Fruit fly (Drosophila melanogaster) whole organism, wandering third instar larva: ENCODE results near the gene CG7800.

Experiments used
- Abd-B ChIP-seq: fragments of >200 bp; optimal IDR thresholded peaks from 2 replicates; lab custom pipeline; 2017; ENCODE audit warnings: missing biosample characterization, missing genetic modification characterization
- CG32264 ChIP-seq: fragments of 200-800 bp; sonication (Bioruptor generic); optimal IDR thresholded peaks from 2 replicates; lab custom pipeline; 2016; ENCODE audit warnings: missing biosample characterization, missing genetic modification characterization
- CG9705 ChIP-seq: fragments of 200-800 bp; sonication (Bioruptor generic); optimal IDR thresholded peaks from 2 replicates; lab custom pipeline; 2018; ENCODE audit warnings: missing biosample characterization, mild to moderate bottlenecking, missing genetic modification characterization
- CrebA ChIP-seq: fragments of 200-800 bp; sonication (Bioruptor generic); optimal IDR thresholded peaks from 2 replicates; lab custom pipeline; 2016; ENCODE audit warnings: missing biosample characterization, mild to moderate bottlenecking, missing genetic modification characterization, borderline replicate concordance
- Dfd ChIP-seq: fragments of >200 bp; optimal IDR thresholded peaks from 2 replicates; lab custom pipeline; 2017; ENCODE audit warnings: missing biosample characterization, missing genetic modification characterization
- Dif ChIP-seq: fragments of 200-275, 200-300 bp; sonication (Bioruptor generic); optimal IDR thresholded peaks from 2 replicates; lab custom pipeline; 2018; ENCODE audit warnings: missing biosample characterization, missing genetic modification characterization; ENCODE audit not compliant: partially characterized antibody
- GATAd ChIP-seq: sonication (Bioruptor generic); optimal IDR thresholded peaks from 2 replicates; lab custom pipeline; 2016; ENCODE audit warnings: missing biosample characterization, missing genetic modification characterization
- HLH106 ChIP-seq: fragments of 200-800 bp; optimal IDR thresholded peaks from 3 replicates; lab custom pipeline; 2019; ENCODE audit warnings: missing biosample characterization, mild to moderate bottlenecking, missing genetic modification characterization, moderate library complexity
- Hnf4 ChIP-seq: fragments of 200-800 bp; sonication (Bioruptor generic); optimal IDR thresholded peaks from 2 replicates; lab custom pipeline; 2016; ENCODE audit warnings: missing biosample characterization, mild to moderate bottlenecking, missing genetic modification characterization
- Hr78 ChIP-seq: fragments of >200 bp; optimal IDR thresholded peaks from 2 replicates; lab custom pipeline; 2017; ENCODE audit warnings: missing biosample characterization, missing genetic modification characterization
- Hr83 ChIP-seq: fragments of 200-300 bp; sonication (Bioruptor generic); optimal IDR thresholded peaks from 2 replicates; lab custom pipeline; 2016; ENCODE audit warnings: missing biosample characterization, mild to moderate bottlenecking, missing genetic modification characterization, moderate library complexity; ENCODE audit not compliant: poor library complexity, severe bottlenecking
- Jra ChIP-seq: sonication (Bioruptor generic); optimal IDR thresholded peaks from 2 replicates; lab custom pipeline; 2016; ENCODE audit warnings: missing biosample characterization, missing genetic modification characterization
- Myc ChIP-seq: fragments of >200 bp; optimal IDR thresholded peaks from 2 replicates; lab custom pipeline; 2017
- N ChIP-seq: fragments of >200 bp; optimal IDR thresholded peaks from 2 replicates; lab custom pipeline; 2018; ENCODE audit warnings: missing biosample characterization, missing external identifiers, missing genetic modification characterization
- OdsH ChIP-seq: fragments of 200-800 bp; sonication (Bioruptor generic); optimal IDR thresholded peaks from 2 replicates; lab custom pipeline; 2016; ENCODE audit warnings: missing biosample characterization, mild to moderate bottlenecking, missing genetic modification characterization
- Rel ChIP-seq, 2 experiments: fragments of 200-800 bp; sonication (Bioruptor generic) in 1 of 2; optimal IDR thresholded peaks; 2 replicates in 1 of 2; 3 replicates in 1 of 2; lab custom pipeline; 2016 to 2019; ENCODE audit warnings: mild to moderate bottlenecking in 2 of 2, missing biosample characterization in 2 of 2, missing genetic modification characterization in 2 of 2, moderate library complexity in 1 of 2
- Sp1 ChIP-seq: fragments of 200-800 bp; sonication (Bioruptor generic); optimal IDR thresholded peaks from 3 replicates; lab custom pipeline; 2019; ENCODE audit warnings: missing biosample characterization, mild to moderate bottlenecking, missing genetic modification characterization, moderate library complexity
- Vsx2 ChIP-seq: fragments of 200-300, 225-300 bp; sonication (Bioruptor generic); optimal IDR thresholded peaks from 2 replicates; lab custom pipeline; 2018; ENCODE audit warnings: missing biosample characterization, missing genetic modification characterization; ENCODE audit not compliant: partially characterized antibody
- br ChIP-seq: fragments of 200-800 bp; sonication (Bioruptor generic); optimal IDR thresholded peaks from 2 replicates; lab custom pipeline; 2016; ENCODE audit warnings: missing biosample characterization, missing genetic modification characterization
- brk ChIP-seq: fragments of 200-800 bp; sonication (Bioruptor generic); optimal IDR thresholded peaks from 2 replicates; lab custom pipeline; 2016; ENCODE audit warnings: missing biosample characterization, mild to moderate bottlenecking, missing genetic modification characterization
- dl ChIP-seq, 2 experiments: fragments of 175-275, 200-275 bp in 1 of 2; fragments of 200-275 bp in 1 of 2; sonication (Bioruptor generic); optimal IDR thresholded peaks; lab custom pipeline; 2018; ENCODE audit warnings: mild to moderate bottlenecking in 2 of 2, missing biosample characterization in 2 of 2, missing genetic modification characterization in 2 of 2, moderate library complexity in 2 of 2; ENCODE audit not compliant: partially characterized antibody in 2 of 2, insufficient read depth in 1 of 2
- dmrt93B ChIP-seq: fragments of 200-800 bp; sonication (Bioruptor generic); optimal IDR thresholded peaks from 2 replicates; lab custom pipeline; 2018; ENCODE audit warnings: missing biosample characterization, mild to moderate bottlenecking, missing genetic modification characterization
- dsf ChIP-seq: sonication (Bioruptor generic); optimal IDR thresholded peaks from 2 replicates; lab custom pipeline; 2016; ENCODE audit warnings: missing biosample characterization, missing genetic modification characterization, borderline replicate concordance
- ey ChIP-seq: fragments of 200-800 bp; sonication (Bioruptor generic); optimal IDR thresholded peaks from 2 replicates; lab custom pipeline; 2016; ENCODE audit warnings: missing biosample characterization, missing genetic modification characterization
- foxo ChIP-seq, 2 experiments: fragments of 200-800 bp; sonication (Bioruptor generic); optimal IDR thresholded peaks; 2 replicates in 1 of 2; 3 replicates in 1 of 2; lab custom pipeline; 2016 to 2017; ENCODE audit warnings: missing biosample characterization in 2 of 2, missing genetic modification characterization in 2 of 2
- fru ChIP-seq: fragments of 200-800 bp; sonication (Bioruptor generic); optimal IDR thresholded peaks from 3 replicates; lab custom pipeline; 2016; ENCODE audit warnings: missing biosample characterization, mild to moderate bottlenecking, missing genetic modification characterization
- h ChIP-seq: fragments of 200-800 bp; sonication (Bioruptor generic); optimal IDR thresholded peaks from 3 replicates; lab custom pipeline; 2016; ENCODE audit warnings: missing biosample characterization, mild to moderate bottlenecking, missing genetic modification characterization
- jim ChIP-seq: fragments of 175-275, 200-325 bp; sonication (Bioruptor generic); optimal IDR thresholded peaks from 2 replicates; lab custom pipeline; 2016; ENCODE audit warnings: missing biosample characterization, mild to moderate bottlenecking, missing genetic modification characterization
- pan ChIP-seq: fragments of >200 bp; optimal IDR thresholded peaks from 2 replicates; lab custom pipeline; 2017
- psq ChIP-seq: fragments of 200-800 bp; sonication (Bioruptor generic); optimal IDR thresholded peaks from 3 replicates; lab custom pipeline; 2017; ENCODE audit warnings: missing biosample characterization, mild to moderate bottlenecking, missing genetic modification characterization, moderate library complexity
- rgr ChIP-seq: fragments of 200-800 bp; sonication (Bioruptor generic); optimal IDR thresholded peaks from 3 replicates; lab custom pipeline; 2016; ENCODE audit warnings: missing biosample characterization, mild to moderate bottlenecking, missing genetic modification characterization
- sage ChIP-seq: fragments of 200-800 bp; sonication (Bioruptor generic); optimal IDR thresholded peaks from 2 replicates; lab custom pipeline; 2016; ENCODE audit warnings: missing biosample characterization, mild to moderate bottlenecking, missing genetic modification characterization
- sv ChIP-seq: fragments of 200-800 bp; sonication (Bioruptor generic); optimal IDR thresholded peaks from 3 replicates; lab custom pipeline; 2016; ENCODE audit warnings: missing biosample characterization, missing genetic modification characterization
- tai ChIP-seq: sonication (Bioruptor generic); optimal IDR thresholded peaks from 2 replicates; lab custom pipeline; 2016; ENCODE audit warnings: missing biosample characterization, missing genetic modification characterization
- usp ChIP-seq: fragments of >200 bp; optimal IDR thresholded peaks from 2 replicates; lab custom pipeline; 2017; ENCODE audit warnings: missing biosample characterization, missing genetic modification characterization

Gene CG7800

DNA sequence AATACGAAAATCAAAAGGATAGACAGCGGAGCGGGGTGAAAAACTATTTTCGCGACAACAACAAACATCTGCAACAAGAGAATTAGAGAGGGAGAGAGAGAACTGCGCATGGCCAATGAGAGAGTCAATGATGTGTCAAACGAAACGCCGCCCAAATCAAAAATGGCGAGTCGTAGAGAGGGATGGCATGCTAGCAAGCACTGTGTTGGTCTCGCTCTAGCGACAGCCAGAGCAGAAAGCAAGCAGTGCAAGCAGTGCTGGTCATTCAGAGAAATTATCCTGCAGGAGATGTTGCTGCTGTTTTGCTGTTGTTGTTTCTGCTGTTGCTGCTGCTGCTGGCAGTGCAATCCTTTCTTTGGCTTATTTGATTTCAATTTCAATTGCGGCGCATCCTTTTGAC is 26.9 kb upstream of the CG7800 start (continued):
- no peak for TF ChIP-seq ey (GFP tag; lab: Kevin White, UChicago)
- TF ChIP-seq dsf (GFP tag; lab: Kevin White, UChicago), result no peak
- TF ChIP-seq Myc (lab: Kevin White, UChicago), result no peak
- no peak for TF ChIP-seq dmrt93B (GFP tag; lab: Kevin White, UChicago)

DNA sequence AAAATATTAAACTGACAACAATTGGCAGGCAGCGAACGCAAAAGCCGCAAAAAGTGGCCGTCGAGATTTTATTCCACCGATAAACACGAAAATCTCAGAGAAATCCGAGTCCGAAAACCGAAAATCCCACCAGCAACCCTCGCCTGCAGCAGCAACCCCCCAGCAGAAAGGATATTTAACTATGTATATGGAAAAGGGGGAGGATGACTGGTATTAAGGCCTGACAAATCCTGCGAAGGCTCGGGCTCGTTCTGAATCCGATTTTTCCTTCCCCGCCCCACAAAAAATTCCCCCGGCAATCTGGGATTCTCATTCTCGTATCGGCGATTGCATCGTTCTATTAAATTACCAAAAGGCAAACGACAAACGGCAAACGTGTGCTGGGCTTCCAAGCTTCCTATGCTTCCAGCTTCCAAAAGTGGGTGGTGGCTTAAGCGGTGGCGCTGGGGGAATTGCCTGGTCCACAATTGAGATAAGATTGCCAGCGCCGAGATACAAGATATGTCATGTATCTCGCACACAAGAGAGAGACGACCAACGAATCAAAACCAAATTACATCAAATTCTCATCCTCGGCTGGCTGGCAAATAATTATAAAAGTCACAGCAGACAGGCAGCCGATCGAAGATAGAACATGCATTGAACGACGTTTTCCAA is 25.4 kb upstream of the CG7800 start:
- no peak for TF ChIP-seq sv (GFP tag; lab: Kevin White, UChicago)
- TF ChIP-seq CG9705 (GFP tag; lab: Kevin White, UChicago), result no peak
- no peak for TF ChIP-seq brk (GFP tag; lab: Kevin White, UChicago)
- TF ChIP-seq Rel (GFP tag; optimal IDR thresholded peaks at IDR 0.05; lab: Kevin White, UChicago), result no peak
- TF ChIP-seq Rel (tag; optimal IDR thresholded peaks at IDR 0.05; lab: Kevin White, UChicago), result no peak
- no peak for TF ChIP-seq usp (GFP tag; lab: Kevin White, UChicago)
- TF ChIP-seq foxo (GFP tag; optimal IDR thresholded peaks at IDR 0.05; lab: Kevin White, UChicago), result no peak
- no peak for TF ChIP-seq N (GFP tag; lab: Kevin White, UChicago)
- no peak for TF ChIP-seq CG32264
- TF ChIP-seq HLH106 (tag; lab: Kevin White, UChicago), result no peak
- TF ChIP-seq jim, result no peak
- no peak for TF ChIP-seq Hr83 (GFP tag; lab: Kevin White, UChicago)

DNA sequence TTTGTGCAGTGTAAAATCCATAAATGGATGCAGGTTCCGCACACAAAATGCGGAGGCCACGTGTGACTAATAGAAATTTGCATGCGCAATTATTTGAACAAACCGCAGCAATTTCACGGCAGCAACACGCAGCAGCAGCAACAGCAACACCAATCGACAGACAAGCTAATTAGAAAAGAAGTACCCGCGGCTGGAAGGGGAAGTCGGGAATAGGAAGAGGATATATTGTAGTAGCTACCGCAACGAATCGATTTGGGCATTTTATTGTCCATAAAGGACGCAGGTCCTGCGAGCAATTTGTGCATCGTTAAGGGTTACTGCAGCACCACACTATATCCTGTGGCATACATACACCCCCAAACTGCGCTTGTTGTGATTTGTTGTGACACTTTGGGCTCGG is 24.6 kb upstream of the CG7800 start:
- TF ChIP-seq Hr83 (GFP tag; lab: Kevin White, UChicago), result no peak
- no peak for TF ChIP-seq Myc (lab: Kevin White, UChicago)
- no peak for TF ChIP-seq dsf (GFP tag; lab: Kevin White, UChicago)
- TF ChIP-seq GATAd (GFP tag; lab: Kevin White, UChicago), result no peak
- TF ChIP-seq psq (GFP tag; lab: Kevin White, UChicago), result no peak
- no peak for TF ChIP-seq HLH106 (tag; lab: Kevin White, UChicago)
- no peak for TF ChIP-seq Vsx2 (GFP tag; lab: Kevin White, UChicago)
- TF ChIP-seq jim, result no peak
- no peak for TF ChIP-seq Sp1 (GFP tag; lab: Kevin White, UChicago)
- no peak for TF ChIP-seq foxo (GFP tag; optimal IDR thresholded peaks at IDR 0.05; lab: Kevin White, UChicago)
- no peak for TF ChIP-seq Jra (GFP tag; lab: Kevin White, UChicago)
- no peak for TF ChIP-seq usp (GFP tag; lab: Kevin White, UChicago)
- TF ChIP-seq fru (GFP tag; lab: Kevin White, UChicago), result no peak
- TF ChIP-seq dmrt93B (GFP tag; lab: Kevin White, UChicago), result no peak
- no peak for TF ChIP-seq sage (GFP tag; lab: Kevin White, UChicago)
- no peak for TF ChIP-seq brk (GFP tag; lab: Kevin White, UChicago)
- TF ChIP-seq rgr (GFP tag; lab: Kevin White, UChicago), result no peak
- TF ChIP-seq Abd-B, result no peak
- TF ChIP-seq Hnf4 (GFP tag; lab: Kevin White, UChicago), result no peak
- TF ChIP-seq, all 38 proteins: peak for 0

DNA sequence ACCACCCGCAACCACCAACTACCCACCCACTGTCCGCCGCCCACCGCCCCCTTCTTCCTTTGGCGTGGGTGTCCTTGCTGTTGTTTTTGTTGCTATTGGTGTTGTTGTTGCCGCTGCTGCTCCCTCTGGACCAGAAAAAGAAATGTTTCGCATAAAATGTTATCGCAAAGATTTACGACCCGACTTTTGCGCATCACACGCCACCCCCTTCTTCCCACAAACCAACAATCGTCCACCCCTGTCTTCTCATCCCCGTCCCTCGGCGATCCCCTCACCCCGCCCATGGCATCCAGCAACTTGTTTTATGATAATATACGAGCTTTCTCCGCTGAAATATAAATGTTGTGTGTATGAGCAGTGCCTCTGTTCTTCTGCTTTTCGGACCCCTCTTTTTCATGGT is 22.7 kb upstream of the CG7800 start:
- no peak for TF ChIP-seq Rel (GFP tag; optimal IDR thresholded peaks at IDR 0.05; lab: Kevin White, UChicago)
- no peak for TF ChIP-seq Rel (tag; optimal IDR thresholded peaks at IDR 0.05; lab: Kevin White, UChicago)
- TF ChIP-seq fru (GFP tag; lab: Kevin White, UChicago), result no peak
- TF ChIP-seq psq (GFP tag; lab: Kevin White, UChicago), result no peak
- TF ChIP-seq pan (lab: Kevin White, UChicago), result no peak

DNA sequence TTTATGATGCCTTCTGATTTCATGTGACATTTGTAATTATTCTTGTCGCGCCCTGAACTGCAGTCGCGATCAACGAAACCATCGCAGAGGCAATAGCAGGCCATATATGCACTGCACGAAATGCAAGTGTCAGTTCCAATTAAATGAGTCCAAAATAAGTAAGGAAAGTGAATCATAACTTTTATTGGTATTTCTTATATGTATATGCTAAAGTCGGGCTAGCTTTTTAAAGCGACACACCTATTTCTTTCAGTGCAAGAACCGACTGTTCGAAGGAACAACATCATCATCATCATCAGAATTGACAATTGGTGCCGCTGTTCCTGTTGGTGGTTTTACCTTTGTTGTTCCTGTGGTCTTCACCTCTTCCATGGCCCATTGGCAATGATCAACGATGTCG is 20.6 kb upstream of the CG7800 start:
- no peak for TF ChIP-seq tai (GFP tag; lab: Kevin White, UChicago)
- TF ChIP-seq psq (GFP tag; lab: Kevin White, UChicago), result no peak
- TF ChIP-seq dl (GFP tag; optimal IDR thresholded peaks at IDR 0.05; lab: Kevin White, UChicago; ENCODE audit: insufficient read depth in 1 of 2, partially characterized antibody in 2 of 2), result no peak
- no peak for TF ChIP-seq Hr78 (GFP tag; lab: Kevin White, UChicago)
- TF ChIP-seq Sp1 (GFP tag; lab: Kevin White, UChicago), result peak; percentile 18
- peak; percentile 50 for TF ChIP-seq h (GFP tag; lab: Kevin White, UChicago)
- peak; percentile 53 for TF ChIP-seq HLH106 (tag; lab: Kevin White, UChicago)
- peak; percentile 49 for TF ChIP-seq fru (GFP tag; lab: Kevin White, UChicago)
- peak; percentile 48 for TF ChIP-seq Hnf4 (GFP tag; lab: Kevin White, UChicago)
- TF ChIP-seq OdsH, result peak; percentile 33
- peak; percentile 41 for TF ChIP-seq rgr (GFP tag; lab: Kevin White, UChicago)
- TF ChIP-seq Dif (GFP tag; lab: Kevin White, UChicago), result no peak
- no peak for TF ChIP-seq CrebA
- no peak for TF ChIP-seq Dfd (GFP tag; lab: Kevin White, UChicago)
- TF ChIP-seq N (GFP tag; lab: Kevin White, UChicago), result no peak
- no peak for TF ChIP-seq brk (GFP tag; lab: Kevin White, UChicago)
- TF ChIP-seq ey (GFP tag; lab: Kevin White, UChicago), result peak; percentile 48
- TF ChIP-seq sv (GFP tag; lab: Kevin White, UChicago), result no peak
- peak; percentile 45 for TF ChIP-seq br (GFP tag; lab: Kevin White, UChicago)
- no peak for TF ChIP-seq usp (GFP tag; lab: Kevin White, UChicago)
- no peak for TF ChIP-seq GATAd (GFP tag; lab: Kevin White, UChicago)
- no peak for TF ChIP-seq dmrt93B (GFP tag; lab: Kevin White, UChicago)
- no peak for TF ChIP-seq Rel (GFP tag; optimal IDR thresholded peaks at IDR 0.05; lab: Kevin White, UChicago)
- TF ChIP-seq Rel (tag; optimal IDR thresholded peaks at IDR 0.05; lab: Kevin White, UChicago), result no peak
- TF ChIP-seq Hr83 (GFP tag; lab: Kevin White, UChicago), result no peak
- TF ChIP-seq Jra (GFP tag; lab: Kevin White, UChicago), result no peak
- no peak for TF ChIP-seq pan (lab: Kevin White, UChicago)
- TF ChIP-seq dsf (GFP tag; lab: Kevin White, UChicago), result no peak
- TF ChIP-seq sage (GFP tag; lab: Kevin White, UChicago), result no peak
